Fruit fly (Drosophila melanogaster) whole organism, embryonic: ENCODE measurements around the gene sno.

Experiments used
- Abd-B ChIP-seq: fragments of 200-800 bp; sonication (Bioruptor generic); optimal IDR thresholded peaks from 2 replicates; lab custom pipeline; 2018; ENCODE audit warnings: missing biosample characterization, mild to moderate bottlenecking, missing genetic modification characterization, moderate library complexity
- B-H1 ChIP-seq: fragments of 200-800 bp; sonication (Bioruptor generic); IDR thresholded peaks from 3 replicates; pipeline ENCODE4 v1.3.6; 2022; ENCODE audit warnings: missing biosample characterization, missing genetic modification characterization
- CG10321 ChIP-seq: fragments of 200-800 bp; sonication (Bioruptor generic); IDR thresholded peaks from 2 replicates; pipeline ENCODE4 v1.3.6; 2022; ENCODE audit warnings: missing biosample characterization, missing genetic modification characterization
- CG14965 ChIP-seq: fragments of 200-800 bp; sonication (Bioruptor generic); optimal IDR thresholded peaks from 2 replicates; lab custom pipeline; 2016; ENCODE audit warnings: missing biosample characterization, missing genetic modification characterization, borderline replicate concordance
- CG15011 ChIP-seq: fragments of 200-800 bp; sonication (Bioruptor generic); optimal IDR thresholded peaks from 3 replicates; lab custom pipeline; 2018; ENCODE audit warnings: missing biosample characterization, mild to moderate bottlenecking, missing genetic modification characterization
- CG16813 ChIP-seq: fragments of 200-800 bp; sonication (Bioruptor generic); IDR thresholded peaks from 3 replicates; pipeline ENCODE4 v1.3.6; 2022; ENCODE audit warnings: missing biosample characterization, missing genetic modification characterization; ENCODE audit not compliant: partially characterized antibody
- CG17829 ChIP-seq: fragments of 200-800 bp; optimal IDR thresholded peaks from 2 replicates; lab custom pipeline; 2019; ENCODE audit warnings: missing biosample characterization, mild to moderate bottlenecking, missing genetic modification characterization, moderate library complexity
- CG17912 ChIP-seq: fragments of 200-800 bp; sonication (Bioruptor generic); optimal IDR thresholded peaks from 2 replicates; lab custom pipeline; 2018; ENCODE audit warnings: missing biosample characterization, mild to moderate bottlenecking, missing genetic modification characterization
- CG1792 ChIP-seq: fragments of 200-800 bp; sonication (Bioruptor generic); optimal IDR thresholded peaks from 2 replicates; lab custom pipeline; 2016; ENCODE audit warnings: missing biosample characterization, missing genetic modification characterization
- CG18262 ChIP-seq: fragments of 200-800 bp; optimal IDR thresholded peaks from 3 replicates; lab custom pipeline; 2019; ENCODE audit warnings: missing biosample characterization, mild to moderate bottlenecking, missing genetic modification characterization, moderate library complexity
- CG2875 ChIP-seq: fragments of 200-800 bp; sonication (Bioruptor generic); optimal IDR thresholded peaks from 2 replicates; lab custom pipeline; 2017; ENCODE audit warnings: missing biosample characterization, mild to moderate bottlenecking, missing genetic modification characterization, missing genetic modification reagents
- CG30020 ChIP-seq: fragments of 200-800 bp; optimal IDR thresholded peaks from 2 replicates; lab custom pipeline; 2019; ENCODE audit warnings: missing biosample characterization, mild to moderate bottlenecking, missing genetic modification characterization, moderate library complexity
- CG30431 ChIP-seq: fragments of 200-800 bp; sonication (Bioruptor generic); optimal IDR thresholded peaks from 2 replicates; lab custom pipeline; 2017; ENCODE audit warnings: missing biosample characterization, missing genetic modification characterization
- CG31388 ChIP-seq: fragments of 200-800 bp; sonication (Bioruptor generic); optimal IDR thresholded peaks from 2 replicates; lab custom pipeline; 2016; ENCODE audit warnings: missing biosample characterization, missing genetic modification characterization
- CG3726 ChIP-seq: fragments of 200-800 bp; sonication (Bioruptor generic); IDR thresholded peaks from 3 replicates; pipeline ENCODE4, ENCODE4 v1.3.6; 2022; ENCODE audit warnings: missing biosample characterization, missing genetic modification characterization
- CG5180 ChIP-seq: fragments of 200-800 bp; sonication (Bioruptor generic); optimal IDR thresholded peaks from 3 replicates; lab custom pipeline; 2017; ENCODE audit warnings: missing biosample characterization, missing genetic modification characterization, mild to moderate bottlenecking, moderate library complexity, missing genetic modification reagents
- CG7357 ChIP-seq: fragments of 200-800 bp; sonication (Bioruptor generic); IDR thresholded peaks from 3 replicates; pipeline ENCODE4 v1.3.6; 2022; ENCODE audit warnings: missing biosample characterization, missing genetic modification characterization
- CG8281 ChIP-seq: fragments of 200-800 bp; sonication (Bioruptor generic); optimal IDR thresholded peaks from 2 replicates; lab custom pipeline; 2018; ENCODE audit warnings: missing biosample characterization, mild to moderate bottlenecking, missing genetic modification characterization, moderate library complexity
- CG8359 ChIP-seq: fragments of 200-800 bp; sonication (Bioruptor generic); optimal IDR thresholded peaks from 2 replicates; lab custom pipeline; 2017; ENCODE audit warnings: missing biosample characterization, mild to moderate bottlenecking, missing genetic modification characterization, borderline replicate concordance
- CG8765 ChIP-seq: fragments of 200-800 bp; sonication (Bioruptor generic); IDR thresholded peaks from 2 replicates; pipeline ENCODE4 v1.3.6; 2022; ENCODE audit warnings: missing biosample characterization, missing genetic modification characterization
- Chrac-16 ChIP-seq: fragments of 200-800 bp; sonication (Bioruptor generic); optimal IDR thresholded peaks from 3 replicates; lab custom pipeline; 2016; ENCODE audit warnings: missing biosample characterization, missing genetic modification characterization
- Hr39 ChIP-seq: fragments of >200 bp; optimal IDR thresholded peaks from 2 replicates; lab custom pipeline; 2017
- Lhr ChIP-seq: fragments of 200-800 bp; sonication (Bioruptor generic); optimal IDR thresholded peaks from 3 replicates; lab custom pipeline; 2017; ENCODE audit warnings: mild to moderate bottlenecking, missing biosample characterization, missing genetic modification reagents, missing genetic modification characterization
- Med ChIP-seq: fragments of 200-800 bp; sonication (Bioruptor generic); peaks from one replicate; lab custom pipeline; 2016; ENCODE audit warnings: missing biosample characterization, missing genetic modification characterization, mild to moderate bottlenecking, inconsistent platforms, moderate library complexity
- NC2α ChIP-seq: fragments of 200-800 bp; sonication (Bioruptor generic); optimal IDR thresholded peaks from 2 replicates; lab custom pipeline; 2016; ENCODE audit warnings: missing biosample characterization, missing genetic modification characterization
- Nf-YB ChIP-seq: fragments of 200-800 bp; sonication (Bioruptor generic); optimal IDR thresholded peaks from 3 replicates; lab custom pipeline; 2019; ENCODE audit warnings: missing biosample characterization, mild to moderate bottlenecking, missing genetic modification characterization, moderate library complexity
- NfI ChIP-seq: fragments of 200-800 bp; sonication (Bioruptor generic); optimal IDR thresholded peaks from 3 replicates; lab custom pipeline; 2018; ENCODE audit warnings: missing biosample characterization, mild to moderate bottlenecking, missing genetic modification characterization, moderate library complexity
- Side ChIP-seq: fragments of 200-800 bp; sonication (Bioruptor generic); optimal IDR thresholded peaks from 2 replicates; lab custom pipeline; 2016; ENCODE audit warnings: missing biosample characterization, missing genetic modification characterization
- Sox100B ChIP-seq: fragments of 200-800 bp; sonication (Bioruptor generic); optimal IDR thresholded peaks from 3 replicates; lab custom pipeline; 2018; ENCODE audit warnings: missing biosample characterization, mild to moderate bottlenecking, missing genetic modification characterization
- Ssrp ChIP-seq: fragments of 200-800 bp; sonication (Bioruptor generic); optimal IDR thresholded peaks from 2 replicates; lab custom pipeline; 2018; ENCODE audit warnings: missing biosample characterization, mild to moderate bottlenecking, missing genetic modification characterization, moderate library complexity
- br ChIP-seq: fragments of >200 bp; optimal IDR thresholded peaks from 2 replicates; lab custom pipeline; 2017
- caup ChIP-seq: fragments of 200-800 bp; sonication (Bioruptor generic); optimal IDR thresholded peaks from 3 replicates; lab custom pipeline; 2017; ENCODE audit warnings: missing biosample characterization, mild to moderate bottlenecking, missing genetic modification characterization, moderate library complexity; ENCODE audit not compliant: severe bottlenecking
- chn ChIP-seq: fragments of 200-800 bp; sonication (Bioruptor generic); optimal IDR thresholded peaks from 2 replicates; lab custom pipeline; 2016; ENCODE audit warnings: missing biosample characterization, missing genetic modification characterization
- dan ChIP-seq: fragments of 200-800 bp; sonication (Bioruptor generic); IDR thresholded peaks from 2 replicates; pipeline ENCODE4 v1.3.6; 2022; ENCODE audit warnings: missing biosample characterization, missing genetic modification characterization
- dati ChIP-seq: fragments of 200-800 bp; sonication (Bioruptor generic); IDR thresholded peaks from 2 replicates; pipeline ENCODE4 v1.3.6; 2022; ENCODE audit warnings: missing biosample characterization, missing genetic modification characterization
- fu2 ChIP-seq: fragments of 200-800 bp; sonication (Bioruptor generic); optimal IDR thresholded peaks from 2 replicates; lab custom pipeline; 2016; ENCODE audit warnings: missing biosample characterization, missing genetic modification characterization
- ham ChIP-seq: fragments of 200-800 bp; sonication (Bioruptor generic); IDR thresholded peaks from 2 replicates; pipeline ENCODE4 v1.3.6; 2022; ENCODE audit warnings: missing biosample characterization, missing genetic modification characterization
- jumu ChIP-seq: fragments of 200-800 bp; sonication (Bioruptor generic); optimal IDR thresholded peaks from 3 replicates; lab custom pipeline; 2016; ENCODE audit warnings: missing biosample characterization, missing genetic modification characterization
- kah ChIP-seq: fragments of 200-800 bp; sonication (Bioruptor generic); optimal IDR thresholded peaks from 2 replicates; lab custom pipeline; 2018; ENCODE audit warnings: missing biosample characterization, mild to moderate bottlenecking, missing genetic modification characterization
- maf-S ChIP-seq: fragments of 200-800 bp; sonication (Bioruptor generic); optimal IDR thresholded peaks from 2 replicates; lab custom pipeline; 2016; ENCODE audit warnings: missing biosample characterization, missing genetic modification characterization
- nau ChIP-seq: fragments of 200-800 bp; sonication (Bioruptor generic); optimal IDR thresholded peaks from 3 replicates; lab custom pipeline; 2017; ENCODE audit warnings: missing biosample characterization, mild to moderate bottlenecking, missing genetic modification characterization, missing genetic modification reagents
- pum ChIP-seq: fragments of 200-800 bp; sonication (Bioruptor generic); optimal IDR thresholded peaks from 2 replicates; lab custom pipeline; 2016; ENCODE audit warnings: missing biosample characterization, missing genetic modification characterization
- run ChIP-seq: fragments of 200-800 bp; sonication (Bioruptor generic); optimal IDR thresholded peaks from 3 replicates; lab custom pipeline; 2018; ENCODE audit warnings: missing biosample characterization, mild to moderate bottlenecking, missing genetic modification characterization
- sc ChIP-seq, 3 experiments: fragments of >200 bp in 2 of 3; fragments of 200-800 bp in 1 of 3; sonication (Bioruptor generic) in 1 of 3; optimal IDR thresholded peaks; 2 replicates in 2 of 3; 3 replicates in 1 of 3; lab custom pipeline; 2017; ENCODE audit warnings: mild to moderate bottlenecking in 1 of 3, missing biosample characterization in 1 of 3, missing genetic modification characterization in 1 of 3, missing genetic modification reagents in 1 of 3
- sim ChIP-seq: fragments of 200-800 bp; sonication (Bioruptor generic); IDR thresholded peaks from 2 replicates; pipeline ENCODE4 v1.3.6; 2022; ENCODE audit warnings: missing biosample characterization, missing genetic modification characterization
- slp2 ChIP-seq: fragments of 200-800 bp; sonication (Bioruptor generic); optimal IDR thresholded peaks from 2 replicates; lab custom pipeline; 2016; ENCODE audit warnings: missing biosample characterization, missing genetic modification characterization
- unpg ChIP-seq: fragments of 200-800 bp; sonication (Bioruptor generic); optimal IDR thresholded peaks from 3 replicates; lab custom pipeline; 2018; ENCODE audit warnings: missing biosample characterization, mild to moderate bottlenecking, missing genetic modification characterization, moderate library complexity
- vfl ChIP-seq: fragments of 200-800 bp; sonication (Bioruptor generic); optimal IDR thresholded peaks from 2 replicates; lab custom pipeline; 2016; ENCODE audit warnings: missing biosample characterization, missing genetic modification characterization
- vvl ChIP-seq: fragments of 200-800 bp; sonication (Bioruptor generic); IDR thresholded peaks from 2 replicates; pipeline ENCODE4 v1.3.6; 2022; ENCODE audit warnings: missing biosample characterization, missing genetic modification characterization
- wek ChIP-seq: fragments of 200-800 bp; sonication (Bioruptor generic); optimal IDR thresholded peaks from 3 replicates; lab custom pipeline; 2018; ENCODE audit warnings: missing biosample characterization, mild to moderate bottlenecking, missing genetic modification characterization, moderate library complexity
- zfh1 ChIP-seq: fragments of 200-800 bp; sonication (Bioruptor generic); IDR thresholded peaks from 3 replicates; pipeline ENCODE4 v1.3.6; 2022; ENCODE audit warnings: missing biosample characterization, missing genetic modification characterization

Gene sno

DNA sequence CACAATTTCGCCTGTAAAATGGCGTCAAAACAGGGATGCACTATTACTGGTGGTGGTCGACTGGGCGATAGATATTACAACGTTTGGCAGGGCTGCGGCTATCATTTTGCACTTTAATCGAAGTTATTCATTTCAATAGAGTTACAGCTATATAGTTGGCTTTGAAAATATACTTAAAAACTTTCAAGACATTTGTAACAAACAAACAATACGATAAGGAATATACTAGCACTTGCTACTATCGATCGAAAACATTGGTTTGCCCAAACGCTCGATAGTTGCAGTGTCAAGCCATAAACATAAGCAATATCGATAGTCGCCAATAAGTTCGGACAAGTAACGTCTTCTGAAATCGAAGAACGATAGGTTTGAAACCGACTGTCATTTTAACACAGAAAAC is 52.0 kb downstream of the sno start, which contains the start of the genes Bap60 and CG12096 (continued):
- TF ChIP-seq CG15011 (no peak), pum (peak; percentile 81), sc (optimal IDR thresholded peaks at IDR 0.05; lab: Kevin White, UChicago) (no peak), sc (GFP tag; optimal IDR thresholded peaks at IDR 0.05; lab: Kevin White, UChicago) (no peak), vfl (GFP tag; lab: Kevin White, UChicago) (peak; percentile 71), run (tag; lab: Kevin White, UChicago) (no peak), CG14965 (GFP tag; lab: Kevin White, UChicago) (no peak), chn (GFP tag; lab: Kevin White, UChicago) (peak; percentile 55), nau (GFP tag; lab: Kevin White, UChicago) (no peak), jumu (GFP tag; lab: Kevin White, UChicago) (peak; percentile 85), unpg (peak; percentile 71), wek (no peak), maf-S (peak; percentile 81), slp2 (GFP tag; lab: Kevin White, UChicago) (peak; percentile 48), CG17829 (tag; lab: Kevin White, UChicago) (peak; percentile 79), Lhr (GFP tag; lab: Kevin White, UChicago) (peak; percentile 47), ham (GFP tag; lab: Robert Waterston, UW) (0 out of 2 replicates have a peak, but pooled peaks have one; percentile 28), Hr39 (lab: Kevin White, UChicago) (no peak), CG8359 (GFP tag; lab: Kevin White, UChicago) (no peak), CG5180 (peak; percentile 51), Chrac-16 (peak; percentile 62), CG18262 (tag; lab: Kevin White, UChicago) (peak; percentile 75), CG7357 (GFP tag; lab: Robert Waterston, UW) (peak; percentile 40; the same call in 2 of the 3 replicates), vvl (GFP tag; lab: Robert Waterston, UW) (peak; percentile 52; the same call in 1 of the 2 replicates), fu2 (GFP tag; lab: Kevin White, UChicago) (peak; percentile 88), CG8765 (GFP tag; lab: Robert Waterston, UW) (peak; percentile 70), CG2875 (no peak), B-H1 (GFP tag; lab: Robert Waterston, UW) (peak; percentile 31; the same call in 1 of the 3 replicates), Ssrp (peak; percentile 71), Med (peak; percentile 98), CG30020 (tag; lab: Kevin White, UChicago) (peak; percentile 83), Side (GFP tag; lab: Kevin White, UChicago) (peak; percentile 87), zfh1 (GFP tag; lab: Robert Waterston, UW) (peak; percentile 56; the same call in 2 of the 3 replicates), CG10321 (GFP tag; lab: Robert Waterston, UW) (no peak), Abd-B (GFP tag; lab: Kevin White, UChicago) (peak; percentile 91), CG17912 (GFP tag; lab: Kevin White, UChicago) (no peak), CG3726 (GFP tag; lab: Robert Waterston, UW) (no peak), CG1792 (GFP tag; lab: Kevin White, UChicago) (peak; percentile 67), CG8281 (tag; lab: Kevin White, UChicago) (peak; percentile 39), sim (GFP tag; lab: Robert Waterston, UW) (no peak), br (lab: Kevin White, UChicago) (no peak), Nf-YB (peak; percentile 45), dan (GFP tag; lab: Robert Waterston, UW) (no peak), dati (GFP tag; lab: Robert Waterston, UW) (no peak), NC2α (GFP tag; lab: Kevin White, UChicago) (no peak), kah (GFP tag; lab: Kevin White, UChicago) (no peak), caup (GFP tag; lab: Kevin White, UChicago) (peak; percentile 56), CG30431 (peak; percentile 52), Sox100B (no peak), CG16813 (GFP tag; lab: Robert Waterston, UW) (peak; percentile 96), NfI (GFP tag; lab: Kevin White, UChicago) (peak; percentile 74), CG31388 (GFP tag; lab: Kevin White, UChicago) (no peak)
